Worm (Caenorhabditis elegans): ENCODE measurements around the gene glr-5.

Gene glr-5

DNA sequence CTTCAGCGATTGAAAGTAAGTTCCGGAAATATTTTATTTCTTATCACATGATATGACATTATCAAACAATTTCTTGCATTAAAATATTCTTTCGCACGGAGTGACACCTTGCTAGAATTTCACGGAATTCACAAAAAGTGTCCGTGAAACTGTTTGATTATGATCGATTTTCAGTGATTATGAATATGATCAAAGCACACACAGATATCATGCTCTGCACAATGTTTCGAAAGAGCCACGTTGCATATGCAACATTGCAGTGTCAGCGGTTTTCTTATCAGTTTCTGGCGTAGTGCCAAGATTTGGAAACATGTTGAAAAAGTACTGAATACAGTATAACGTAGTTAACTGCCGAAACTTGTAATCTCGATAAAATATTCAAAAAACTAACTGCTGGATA, 52.9 kb downstream of the glr-5 start:
- TF ChIP-seq F13H6.1 (tag; optimal IDR thresholded peaks at IDR 0.05), result peak; percentile 22
- TF ChIP-seq nhr-237 (tag; optimal IDR thresholded peaks at IDR 0.05), result no peak
- peak; percentile 40 for TF ChIP-seq gmeb-1 (tag; optimal IDR thresholded peaks at IDR 0.05)
- peak; percentile 88 for TF ChIP-seq sma-9 (GFP tag; optimal IDR thresholded peaks at IDR 0.05)
- TF ChIP-seq sma-9 (tag; optimal IDR thresholded peaks at IDR 0.05), result no peak
- peak; percentile 93 for TF ChIP-seq fos-1 (tag; optimal IDR thresholded peaks at IDR 0.05)
- TF ChIP-seq sma-3 (GFP tag; optimal IDR thresholded peaks at IDR 0.05), result no peak
- peak; percentile 91 for TF ChIP-seq crh-2 (tag; optimal IDR thresholded peaks at IDR 0.05)
